Worm (Caenorhabditis elegans): Measurements from ENCODE around the gene Y32F6A.5.

DNA sequence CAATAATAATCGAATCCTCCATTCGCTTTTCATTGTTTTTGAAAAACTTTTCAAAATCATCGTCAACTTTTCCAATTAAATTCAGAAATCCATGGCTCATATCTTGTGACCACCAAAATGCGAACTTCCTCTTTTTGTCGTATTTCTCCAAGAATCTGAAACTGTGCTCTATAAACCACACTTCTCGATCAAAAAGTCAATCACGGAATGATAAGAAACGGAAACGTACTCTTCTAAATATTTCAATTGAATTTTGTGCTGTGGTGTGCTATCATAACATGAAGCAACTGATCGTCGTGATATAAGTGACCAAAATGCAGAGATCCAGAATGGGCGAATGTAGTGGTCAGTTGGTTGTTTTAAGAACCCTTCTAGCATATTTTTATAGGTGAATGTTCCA, 48.7 kb downstream of the Y32F6A.5 start:
- TF ChIP-seq nhr-90 (tag; optimal IDR thresholded peaks at IDR 0.05; ENCODE audit: poor library complexity): no peak
- no peak for TF ChIP-seq ceh-63 (GFP tag; optimal IDR thresholded peaks at IDR 0.05)
- no peak for TF ChIP-seq F16B12.6 (tag; optimal IDR thresholded peaks at IDR 0.05)
- TF ChIP-seq nhr-28 (tag; optimal IDR thresholded peaks at IDR 0.05): no peak
- TF ChIP-seq pqm-1 (tag; optimal IDR thresholded peaks at IDR 0.05): no peak
- no peak for TF ChIP-seq unc-62 (GFP tag; optimal IDR thresholded peaks at IDR 0.05)
- TF ChIP-seq nhr-76 (tag; optimal IDR thresholded peaks at IDR 0.05): no peak
- no peak for TF ChIP-seq swsn-7 (tag; optimal IDR thresholded peaks at IDR 0.05)
- no peak for TF ChIP-seq ceh-82 (tag; optimal IDR thresholded peaks at IDR 0.05)
- TF ChIP-seq alr-1 (tag; optimal IDR thresholded peaks at IDR 0.05; ENCODE audit: borderline replicate concordance): no peak
- no peak for TF ChIP-seq tbx-2 (tag; optimal IDR thresholded peaks at IDR 0.05)
- TF ChIP-seq lin-39 (tag; optimal IDR thresholded peaks at IDR 0.05): no peak

Data from whole organism, L1 larva.